Worm (Caenorhabditis elegans): ENCODE measurements around the gene W08G11.3.

- no peak for TF ChIP-seq ref-1 (GFP tag; conservative IDR thresholded peaks at IDR 0.05)
- no peak for TF ChIP-seq ztf-23 (GFP tag; IDR thresholded peaks at IDR 0.05)
- TF ChIP-seq T22C8.4 (GFP tag; IDR thresholded peaks at IDR 0.05) = no peak
Observed at ce11 chrV:16403974-16404373, 36.5 kb downstream of the W08G11.3 start, which contains the start of gene syp-1.
